Fruit fly (Drosophila melanogaster) whole organism, embryonic: ENCODE data around the gene MESR3.

Source experiments
- CG10274 ChIP-seq: fragments of 200-800 bp; sonication (Bioruptor generic); optimal IDR thresholded peaks from 3 replicates; lab custom pipeline; 2017; ENCODE audit warnings: missing biosample characterization, mild to moderate bottlenecking, missing genetic modification characterization
- CG10462 ChIP-seq: fragments of 200-800 bp; sonication (Bioruptor generic); optimal IDR thresholded peaks from 2 replicates; lab custom pipeline; 2016; ENCODE audit warnings: missing biosample characterization, missing genetic modification characterization
- CG11560 ChIP-seq: fragments of 200-800 bp; sonication (Bioruptor generic); IDR thresholded peaks from 3 replicates; pipeline ENCODE4 v1.3.6; 2022; ENCODE audit warnings: missing biosample characterization, missing genetic modification characterization
- CG14050 ChIP-seq: fragments of 200-800 bp; sonication (Bioruptor generic); IDR thresholded peaks from 3 replicates; pipeline ENCODE4 v1.3.6; 2022; ENCODE audit warnings: missing biosample characterization, missing genetic modification characterization
- CG14860 ChIP-seq: fragments of 200-800 bp; sonication (Bioruptor generic); IDR thresholded peaks from 3 replicates; pipeline ENCODE4 v1.3.6; 2022; ENCODE audit warnings: missing biosample characterization, missing genetic modification characterization; ENCODE audit not compliant: partially characterized antibody
- CG17829 ChIP-seq: fragments of 200-800 bp; optimal IDR thresholded peaks from 2 replicates; lab custom pipeline; 2019; ENCODE audit warnings: missing biosample characterization, mild to moderate bottlenecking, missing genetic modification characterization, moderate library complexity
- CG17912 ChIP-seq: fragments of 200-800 bp; sonication (Bioruptor generic); optimal IDR thresholded peaks from 2 replicates; lab custom pipeline; 2018; ENCODE audit warnings: missing biosample characterization, mild to moderate bottlenecking, missing genetic modification characterization
- CG1832 ChIP-seq: fragments of 200-800 bp; sonication (Bioruptor generic); optimal IDR thresholded peaks from 2 replicates; lab custom pipeline; 2017; ENCODE audit warnings: missing biosample characterization, mild to moderate bottlenecking, missing genetic modification characterization, inconsistent platforms
- CG4707 ChIP-seq: fragments of 200-800 bp; sonication (Bioruptor generic); optimal IDR thresholded peaks from 2 replicates; lab custom pipeline; 2018; ENCODE audit warnings: missing biosample characterization, mild to moderate bottlenecking, missing genetic modification characterization, moderate library complexity
- CG4854 ChIP-seq: fragments of 200-800 bp; sonication (Bioruptor generic); optimal IDR thresholded peaks from 2 replicates; lab custom pipeline; 2016; ENCODE audit warnings: missing biosample characterization, missing genetic modification characterization, inconsistent platforms
- CG7963 ChIP-seq: fragments of 200-800 bp; sonication (Bioruptor generic); IDR thresholded peaks from 3 replicates; pipeline ENCODE4 v1.3.6; 2022; ENCODE audit warnings: missing biosample characterization, missing genetic modification characterization; ENCODE audit not compliant: partially characterized antibody
- CG8281 ChIP-seq: fragments of 200-800 bp; sonication (Bioruptor generic); optimal IDR thresholded peaks from 2 replicates; lab custom pipeline; 2018; ENCODE audit warnings: missing biosample characterization, mild to moderate bottlenecking, missing genetic modification characterization, moderate library complexity
- Dip3 ChIP-seq: fragments of 200-800 bp; sonication (Bioruptor generic); optimal IDR thresholded peaks from 3 replicates; lab custom pipeline; 2016; ENCODE audit warnings: missing biosample characterization, missing genetic modification characterization
- Doc2 ChIP-seq: fragments of 200-800 bp; sonication (Bioruptor generic); IDR thresholded peaks from 2 replicates; pipeline ENCODE4 v1.3.6; 2022; ENCODE audit warnings: missing biosample characterization, missing genetic modification characterization
- Eip74EF ChIP-seq, 2 experiments: fragments of 200-800 bp in 1 of 2; fragments of >200 bp in 1 of 2; sonication (Bioruptor generic) in 1 of 2; optimal IDR thresholded peaks; 2 replicates each; lab custom pipeline; 2017 to 2019; ENCODE audit warnings: missing biosample characterization in 2 of 2, missing genetic modification characterization in 2 of 2, mild to moderate bottlenecking in 1 of 2, moderate library complexity in 1 of 2
- HLH54F ChIP-seq: fragments of 200-800 bp; sonication (Bioruptor generic); optimal IDR thresholded peaks from 3 replicates; lab custom pipeline; 2016; ENCODE audit warnings: missing biosample characterization, missing genetic modification characterization
- HLHmδ ChIP-seq: fragments of 200-800 bp; sonication (Bioruptor generic); optimal IDR thresholded peaks from 2 replicates; lab custom pipeline; 2018; ENCODE audit warnings: missing biosample characterization, mild to moderate bottlenecking, missing genetic modification characterization, moderate library complexity
- Hmr ChIP-seq: fragments of 200-800 bp; sonication (Bioruptor generic); optimal IDR thresholded peaks from 3 replicates; lab custom pipeline; 2017; ENCODE audit warnings: mild to moderate bottlenecking, missing biosample characterization, missing genetic modification reagents, missing genetic modification characterization
- Hsf ChIP-seq: fragments of 200-800 bp; sonication (Bioruptor generic); optimal IDR thresholded peaks from 3 replicates; lab custom pipeline; 2016; ENCODE audit warnings: missing biosample characterization, missing genetic modification characterization
- NC2α ChIP-seq: fragments of 200-800 bp; sonication (Bioruptor generic); optimal IDR thresholded peaks from 2 replicates; lab custom pipeline; 2016; ENCODE audit warnings: missing biosample characterization, missing genetic modification characterization
- Nf-YB ChIP-seq: fragments of 200-800 bp; sonication (Bioruptor generic); optimal IDR thresholded peaks from 3 replicates; lab custom pipeline; 2019; ENCODE audit warnings: missing biosample characterization, mild to moderate bottlenecking, missing genetic modification characterization, moderate library complexity
- Ptx1 ChIP-seq: fragments of 200-800 bp; sonication (Bioruptor generic); IDR thresholded peaks from 2 replicates; pipeline ENCODE4 v1.3.6; 2022; ENCODE audit warnings: missing biosample characterization, missing genetic modification characterization
- Rfx ChIP-seq: fragments of 200-800 bp; sonication (Bioruptor generic); IDR thresholded peaks from 2 replicates; pipeline ENCODE4 v1.3.6; 2022; ENCODE audit warnings: missing biosample characterization, missing genetic modification characterization
- Sox100B ChIP-seq: fragments of 200-800 bp; sonication (Bioruptor generic); optimal IDR thresholded peaks from 3 replicates; lab custom pipeline; 2018; ENCODE audit warnings: missing biosample characterization, mild to moderate bottlenecking, missing genetic modification characterization
- Stat92E ChIP-seq, 3 experiments: fragments of >200 bp in 2 of 3; fragments of 200-800 bp in 1 of 3; sonication (Bioruptor generic) in 1 of 3; optimal IDR thresholded peaks; 2 replicates each; lab custom pipeline; 2017 to 2019; ENCODE audit warnings: missing biosample characterization in 3 of 3, missing genetic modification characterization in 3 of 3, mild to moderate bottlenecking in 1 of 3, moderate library complexity in 1 of 3
- Xbp1 ChIP-seq: fragments of 200-800 bp; sonication (Bioruptor generic); optimal IDR thresholded peaks from 3 replicates; lab custom pipeline; 2016; ENCODE audit warnings: missing biosample characterization, mild to moderate bottlenecking, missing genetic modification characterization
- Xrp1 ChIP-seq: fragments of 200-800 bp; sonication (Bioruptor generic); IDR thresholded peaks from 2 replicates; pipeline ENCODE4 v1.3.6; 2022; ENCODE audit warnings: missing biosample characterization, missing genetic modification characterization
- YL-1 ChIP-seq: fragments of 200-800 bp; sonication (Bioruptor generic); optimal IDR thresholded peaks from 3 replicates; lab custom pipeline; 2017; ENCODE audit warnings: missing biosample characterization, mild to moderate bottlenecking, missing genetic modification characterization
- bsh ChIP-seq, 2 experiments: fragments of 200-800 bp; sonication (Bioruptor generic); optimal IDR thresholded peaks; 2 replicates each; lab custom pipeline; 2017 to 2018; ENCODE audit warnings: mild to moderate bottlenecking in 2 of 2, missing biosample characterization in 2 of 2, missing genetic modification characterization in 2 of 2, moderate library complexity in 1 of 2
- cad ChIP-seq: fragments of >200 bp; optimal IDR thresholded peaks from 2 replicates; lab custom pipeline; 2017; ENCODE audit warnings: missing biosample characterization, missing genetic modification characterization
- crol ChIP-seq: fragments of 200-800 bp; sonication (Bioruptor generic); IDR thresholded peaks from 2 replicates; pipeline ENCODE4 v1.3.6; 2022; ENCODE audit warnings: missing biosample characterization, missing genetic modification characterization
- fd64A ChIP-seq: fragments of 200-800 bp; sonication (Bioruptor generic); optimal IDR thresholded peaks from 3 replicates; lab custom pipeline; 2018; ENCODE audit warnings: missing biosample characterization, mild to moderate bottlenecking, missing genetic modification characterization
- gce ChIP-seq: fragments of 200-800 bp; sonication (Bioruptor generic); IDR thresholded peaks from 3 replicates; pipeline ENCODE4 v1.3.6; 2022; ENCODE audit warnings: missing biosample characterization, missing genetic modification characterization
- ind ChIP-seq: fragments of 200-800 bp; sonication (Bioruptor generic); optimal IDR thresholded peaks from 3 replicates; lab custom pipeline; 2016; ENCODE audit warnings: missing biosample characterization, missing genetic modification characterization
- kay ChIP-seq: fragments of 200-800 bp; sonication (Bioruptor generic); optimal IDR thresholded peaks from 2 replicates; lab custom pipeline; 2016; ENCODE audit warnings: missing biosample characterization, missing genetic modification characterization
- lbe ChIP-seq: fragments of 200-800 bp; sonication (Bioruptor generic); optimal IDR thresholded peaks from 2 replicates; lab custom pipeline; 2016; ENCODE audit warnings: missing biosample characterization, mild to moderate bottlenecking, missing genetic modification characterization
- lmd ChIP-seq: fragments of 200-800 bp; sonication (Bioruptor generic); IDR thresholded peaks from 2 replicates; pipeline ENCODE4 v1.3.6; 2022; ENCODE audit warnings: missing biosample characterization, missing genetic modification characterization
- lov ChIP-seq, 2 experiments: fragments of 200-800 bp in 1 of 2; fragments of >200 bp in 1 of 2; sonication (Bioruptor generic) in 1 of 2; IDR thresholded peaks in 1 of 2; optimal IDR thresholded peaks in 1 of 2; 2 replicates in 1 of 2; 3 replicates in 1 of 2; pipeline versions ENCODE4 v1.3.6 to Lab custom; 2017 to 2022; ENCODE audit warnings: missing biosample characterization in 1 of 2, missing genetic modification characterization in 1 of 2
- maf-S ChIP-seq: fragments of 200-800 bp; sonication (Bioruptor generic); optimal IDR thresholded peaks from 2 replicates; lab custom pipeline; 2016; ENCODE audit warnings: missing biosample characterization, missing genetic modification characterization
- mam ChIP-seq: fragments of 200-800 bp; sonication (Bioruptor generic); optimal IDR thresholded peaks from 3 replicates; lab custom pipeline; 2016; ENCODE audit warnings: missing biosample characterization, missing genetic modification characterization
- prd ChIP-seq, 3 experiments: fragments of >200 bp in 2 of 3; fragments of 200-800 bp in 1 of 3; sonication (Bioruptor generic) in 1 of 3; optimal IDR thresholded peaks in 2 of 3; IDR thresholded peaks in 1 of 3; 2 replicates in 2 of 3; 3 replicates in 1 of 3; pipeline versions ENCODE4 v1.3.6 to Lab custom; 2017 to 2022; ENCODE audit warnings: missing biosample characterization in 1 of 3, missing genetic modification characterization in 1 of 3
- row ChIP-seq: fragments of 200-800 bp; sonication (Bioruptor generic); IDR thresholded peaks from 3 replicates; pipeline ENCODE4 v1.3.6; 2022; ENCODE audit warnings: missing biosample characterization, missing genetic modification characterization
- scrt ChIP-seq: fragments of 200-800 bp; sonication (Bioruptor generic); optimal IDR thresholded peaks from 2 replicates; lab custom pipeline; 2018; ENCODE audit warnings: missing biosample characterization, mild to moderate bottlenecking, missing genetic modification characterization, moderate library complexity
- sens ChIP-seq: fragments of 200-800 bp; sonication (Bioruptor generic); peaks from one replicate; lab custom pipeline; 2016; ENCODE audit warnings: missing biosample characterization, missing genetic modification characterization
- so ChIP-seq: fragments of 200-800 bp; sonication (Bioruptor generic); IDR thresholded peaks from 3 replicates; pipeline ENCODE4 v1.3.6; 2022; ENCODE audit warnings: missing biosample characterization, missing genetic modification characterization
- sqz ChIP-seq: fragments of 200-800 bp; sonication (Bioruptor generic); optimal IDR thresholded peaks from 3 replicates; lab custom pipeline; 2018; ENCODE audit warnings: missing biosample characterization, mild to moderate bottlenecking, missing genetic modification characterization
- tgo ChIP-seq: fragments of 200-800 bp; sonication (Bioruptor generic); IDR thresholded peaks from 3 replicates; pipeline ENCODE4 v1.3.6; 2022; ENCODE audit warnings: missing biosample characterization, missing genetic modification characterization
- toy ChIP-seq: fragments of 200-800 bp; sonication (Bioruptor generic); IDR thresholded peaks from 2 replicates; pipeline ENCODE4 v1.3.6; 2022; ENCODE audit warnings: missing biosample characterization, missing genetic modification characterization
- yki ChIP-seq: fragments of >200 bp; optimal IDR thresholded peaks from 3 replicates; lab custom pipeline; 2018
- zen2 ChIP-seq: fragments of 200-800 bp; sonication (Bioruptor generic); IDR thresholded peaks from 3 replicates; pipeline ENCODE4 v1.3.6; 2022; ENCODE audit warnings: missing biosample characterization, missing genetic modification characterization; ENCODE audit not compliant: partially characterized antibody
- zfh2 ChIP-seq: fragments of 200-800 bp; sonication (Bioruptor generic); optimal IDR thresholded peaks from 2 replicates; lab custom pipeline; 2016; ENCODE audit warnings: missing biosample characterization, missing genetic modification characterization

Gene MESR3

DNA sequence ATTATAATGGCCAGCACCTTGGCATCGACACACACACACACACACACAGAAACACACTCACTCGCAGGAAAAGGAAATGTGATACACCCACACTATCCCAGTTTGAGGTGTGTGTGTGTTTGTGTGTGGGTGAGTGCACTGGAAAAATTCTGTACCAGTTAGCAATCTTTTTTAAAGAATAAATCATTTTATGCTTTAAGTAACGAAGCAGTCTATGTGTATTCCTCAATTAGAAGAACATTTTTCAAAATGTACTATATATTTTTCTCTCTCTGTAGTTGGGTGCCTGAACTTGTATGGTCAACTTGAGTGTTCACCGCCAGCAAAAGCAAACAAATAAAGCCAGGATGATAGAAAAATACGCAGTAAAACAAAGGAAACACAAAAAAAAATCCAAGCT is 32.4 kb upstream of the MESR3 start (continued):
- TF ChIP-seq yki (lab: Kevin White, UChicago) (no peak), CG14860 (GFP tag; lab: Robert Waterston, UW) (no peak), CG8281 (no peak), so (no peak), CG17912 (no peak), Xbp1 (GFP tag; lab: Kevin White, UChicago) (no peak), CG17829 (tag; lab: Kevin White, UChicago) (no peak), maf-S (GFP tag; lab: Kevin White, UChicago) (no peak), fd64A (GFP tag; lab: Kevin White, UChicago) (no peak), CG4854 (GFP tag; lab: Kevin White, UChicago) (no peak), HLHmδ (no peak), CG10274 (GFP tag; lab: Kevin White, UChicago) (no peak), Hmr (peak; percentile 50), CG11560 (tag; lab: Robert Waterston, UW) (no peak), HLH54F (no peak), lmd (GFP tag; lab: Robert Waterston, UW) (no peak), Nf-YB (GFP tag; lab: Kevin White, UChicago) (no peak), CG14050 (no peak), Sox100B (GFP tag; lab: Kevin White, UChicago) (no peak), tgo (GFP tag; lab: Robert Waterston, UW) (peak; percentile 33; the same call in 1 of the 3 replicates), zen2 (no peak), mam (GFP tag; lab: Kevin White, UChicago) (no peak), Doc2 (no peak), Stat92E (GFP tag; optimal IDR thresholded peaks at IDR 0.05; lab: Kevin White, UChicago) (no peak), gce (GFP tag; lab: Robert Waterston, UW) (no peak), toy (no peak), lov (optimal IDR thresholded peaks at IDR 0.05; lab: Kevin White, UChicago) (no peak), lov (GFP tag; IDR thresholded peaks at IDR 0.05; lab: Robert Waterston, UW) (no peak), Hsf (GFP tag; lab: Kevin White, UChicago) (peak; percentile 4), Ptx1 (GFP tag; lab: Robert Waterston, UW) (peak; percentile 50), CG4707 (GFP tag; lab: Kevin White, UChicago) (no peak), CG10462 (GFP tag; lab: Kevin White, UChicago) (no peak), prd (optimal IDR thresholded peaks at IDR 0.05; lab: Kevin White, UChicago) (no peak), prd (GFP tag; IDR thresholded peaks at IDR 0.05; lab: Robert Waterston, UW) (peak; percentile 78), YL-1 (GFP tag; lab: Kevin White, UChicago) (no peak), scrt (GFP tag; lab: Kevin White, UChicago) (no peak), kay (GFP tag; lab: Kevin White, UChicago) (no peak), sens (peak; percentile 81), Rfx (0 out of 2 replicates have a peak, but pooled peaks have one; percentile 33), bsh (GFP tag; optimal IDR thresholded peaks at IDR 0.05; lab: Kevin White, UChicago) (no peak), Xrp1 (GFP tag; lab: Robert Waterston, UW) (peak; percentile 57; the same call in 1 of the 2 replicates), Eip74EF (GFP tag; optimal IDR thresholded peaks at IDR 0.05; lab: Kevin White, UChicago) (no peak), lbe (GFP tag; lab: Kevin White, UChicago) (no peak), row (GFP tag; lab: Robert Waterston, UW) (peak; percentile 56; the same call in 2 of the 3 replicates), sqz (GFP tag; lab: Kevin White, UChicago) (no peak), CG7963 (no peak), CG1832 (no peak), Dip3 (GFP tag; lab: Kevin White, UChicago) (no peak), NC2α (GFP tag; lab: Kevin White, UChicago) (no peak), crol (no peak), ind (peak; percentile 39), cad (GFP tag; lab: Kevin White, UChicago) (no peak), zfh2 (GFP tag; lab: Kevin White, UChicago) (no peak)
